Worm (Caenorhabditis elegans) whole organism, L4 larva: Measurements from ENCODE around the gene ttbk-8.2.

Experiments
- attf-4 ChIP-seq: sonication (generic microtip); optimal IDR thresholded peaks from 3 replicates; lab custom pipeline; 2017; ENCODE audit warnings: missing biosample characterization, missing genetic modification characterization
- daf-16 ChIP-seq, 3 experiments: sonication (generic microtip); optimal IDR thresholded peaks; 2 replicates each; lab custom pipeline; 2016 to 2017; ENCODE audit warnings: missing genetic modification characterization in 3 of 3, missing genetic modification reagents in 3 of 3, mild to moderate bottlenecking in 2 of 3, missing compliant biosample characterization in 2 of 3, missing biosample characterization in 1 of 3, moderate library complexity in 1 of 3
- daf-8 ChIP-seq: fragments of 200-800 bp; sonication (Bioruptor generic); IDR thresholded peaks from 2 replicates; pipeline ENCODE4 v1.3.6; 2022; ENCODE audit warnings: missing genetic modification characterization, missing compliant biosample characterization
- egl-27 ChIP-seq: sonication (generic microtip); optimal IDR thresholded peaks from 3 replicates; lab custom pipeline; 2017; ENCODE audit warnings: missing biosample characterization, missing genetic modification reagents, missing genetic modification characterization
- hlh-30 ChIP-seq: sonication (generic microtip); optimal IDR thresholded peaks from 2 replicates; lab custom pipeline; 2017; ENCODE audit warnings: antibody characterized with exemption, mild to moderate bottlenecking, missing genetic modification characterization, missing compliant biosample characterization; ENCODE audit not compliant: insufficient read depth
- lin-15B ChIP-seq: fragments of 150-350 bp; sonication (generic microtip); optimal IDR thresholded peaks from 3 replicates; lab custom pipeline; 2014; ENCODE audit warnings: missing biosample characterization, missing genetic modification characterization
- mep-1 ChIP-seq: fragments of 150-350 bp; sonication (generic microtip); optimal IDR thresholded peaks from 3 replicates; lab custom pipeline; 2014; ENCODE audit warnings: missing biosample characterization, missing genetic modification characterization
- nhr-102 ChIP-seq: sonication (generic microtip); optimal IDR thresholded peaks from 2 replicates; lab custom pipeline; 2016; ENCODE audit warnings: mild to moderate bottlenecking, missing genetic modification characterization, moderate library complexity, missing compliant biosample characterization
- nhr-111 ChIP-seq: fragments of 200-800 bp; sonication (Bioruptor generic); optimal IDR thresholded peaks from 2 replicates; lab custom pipeline; 2018; ENCODE audit warnings: mild to moderate bottlenecking, missing genetic modification characterization, missing compliant biosample characterization
- snpc-4 ChIP-seq: fragments of 150-350 bp; optimal IDR thresholded peaks from 2 replicates; lab custom pipeline; 2014; ENCODE audit warnings: missing biosample characterization, missing genetic modification characterization
- spr-3 ChIP-seq: fragments of 200-800 bp; sonication (Bioruptor generic); optimal IDR thresholded peaks from 2 replicates; lab custom pipeline; 2018; ENCODE audit warnings: mild to moderate bottlenecking, missing genetic modification characterization, missing compliant biosample characterization
- unc-62 ChIP-seq, 3 experiments: fragments of 150-350 bp in 1 of 3; sonication (generic microtip); optimal IDR thresholded peaks in 2 of 3; peaks in 1 of 3; 1 replicate in 1 of 3; 2 replicates in 2 of 3; lab custom pipeline; 2014 to 2017; ENCODE audit warnings: missing biosample characterization in 3 of 3, missing genetic modification characterization in 3 of 3, missing genetic modification reagents in 3 of 3, missing genotype in 1 of 3

- no peak for TF ChIP-seq attf-4 (tag; lab: Kevin White, UChicago)
- no peak for TF ChIP-seq snpc-4 (tag; lab: Kevin White, UChicago)
- no peak for TF ChIP-seq daf-8 (GFP tag; lab: Robert Waterston, UW)
- no peak for TF ChIP-seq mep-1 (tag; lab: Kevin White, UChicago)
- TF ChIP-seq hlh-30 = no peak
- no peak for TF ChIP-seq egl-27 (tag; lab: Kevin White, UChicago)
- no peak for TF ChIP-seq daf-16 (GFP tag; optimal IDR thresholded peaks at IDR 0.05; lab: Kevin White, UChicago)
- TF ChIP-seq daf-16 (tag; optimal IDR thresholded peaks at IDR 0.05; lab: Kevin White, UChicago) = peak; percentile 67
- no peak for TF ChIP-seq nhr-111 (GFP tag; lab: Kevin White, UChicago)
- no peak for TF ChIP-seq lin-15B
- TF ChIP-seq unc-62 (GFP tag; optimal IDR thresholded peaks at IDR 0.05 in 1 of 2; lab: Kevin White, UChicago) = no peak
- no peak for TF ChIP-seq unc-62 (tag; optimal IDR thresholded peaks at IDR 0.05; lab: Kevin White, UChicago)
- TF ChIP-seq nhr-102 (tag; lab: Kevin White, UChicago) = peak; percentile 9
- no peak for TF ChIP-seq spr-3 (GFP tag; lab: Kevin White, UChicago)
These were observed 22.5 kb downstream of the ttbk-8.2 start for ce11 chrIV:5654203-5654602.
